Worm (Caenorhabditis elegans): ENCODE measurements around the gene npp-22.

npp-22 gene

ce11 chrV:11782809-11783440 lies 49.7 kb upstream of the npp-22 start, which contains the start of gene F55A11.11 (continued):
- TF ChIP-seq dox-1 (GFP tag; IDR thresholded peaks at IDR 0.05) (peak; percentile 93; the same call in 1 of the 2 replicates), lsy-27 (tag; optimal IDR thresholded peaks at IDR 0.05; ENCODE audit: borderline replicate concordance, insufficient read depth) (peak; percentile 79), pbrm-1 (GFP tag; IDR thresholded peaks at IDR 0.05) (peak; percentile 88), egrh-3 (GFP tag; IDR thresholded peaks at IDR 0.05) (peak; percentile 52), F37B4.10 (GFP tag; IDR thresholded peaks at IDR 0.05) (0 out of 2 replicates have a peak, but pooled peaks have one; percentile 81), D2030.7 (GFP tag; IDR thresholded peaks at IDR 0.05) (peak; percentile 83), nhr-80 (tag; optimal IDR thresholded peaks at IDR 0.05) (peak; percentile 42), lin-26 (GFP tag; IDR thresholded peaks at IDR 0.05) (peak; percentile 97), sea-2 (GFP tag; IDR thresholded peaks at IDR 0.05) (peak; percentile 74; the same call in 1 of the 2 replicates), hmg-20 (GFP tag; IDR thresholded peaks at IDR 0.05) (peak; percentile 71; the same call in 1 of the 2 replicates), Y67H2A.10 (GFP tag; conservative IDR thresholded peaks at IDR 0.05) (0 out of 2 replicates have a peak, but pooled peaks have one; percentile 56), Y95B8A.8 (GFP tag; IDR thresholded peaks at IDR 0.05) (peak; percentile 85; the same call in 1 of the 2 replicates), ets-4 (GFP tag; optimal IDR thresholded peaks at IDR 0.05) (peak; percentile 82), tlf-1 (GFP tag; optimal IDR thresholded peaks at IDR 0.05) (peak; percentile 49), Y56A3A.18 (GFP tag; IDR thresholded peaks at IDR 0.05) (peak; percentile 89), rpc-1 (optimal IDR thresholded peaks at IDR 0.05) (peak; percentile 97), rpc-1 (tag; optimal IDR thresholded peaks at IDR 0.05) (peak; percentile 98), F55B11.4 (tag; optimal IDR thresholded peaks at IDR 0.05; ENCODE audit: borderline replicate concordance, insufficient read depth) (no peak), nhr-179 (tag; optimal IDR thresholded peaks at IDR 0.05) (peak; percentile 48), ekl-4 (GFP tag; IDR thresholded peaks at IDR 0.05) (peak; percentile 89), mcd-1 (GFP tag; IDR thresholded peaks at IDR 0.05) (no peak; the same call in 1 of the 2 replicates), akir-1 (GFP tag; optimal IDR thresholded peaks at IDR 0.05) (peak; percentile 86), attf-5 (GFP tag; optimal IDR thresholded peaks at IDR 0.05) (peak; percentile 90), T26A5.8 (tag; optimal IDR thresholded peaks at IDR 0.05) (peak; percentile 89), C06A6.2 (GFP tag; conservative IDR thresholded peaks at IDR 0.05) (peak; percentile 65; the same call in 1 of the 2 replicates), lsl-1 (GFP tag; optimal IDR thresholded peaks at IDR 0.05) (peak; percentile 72), lag-1 (GFP tag; IDR thresholded peaks at IDR 0.05) (no peak), B0035.1 (tag; optimal IDR thresholded peaks at IDR 0.05) (peak; percentile 70), madf-10 (tag; optimal IDR thresholded peaks at IDR 0.05) (peak; percentile 89), F57C9.4 (tag; optimal IDR thresholded peaks at IDR 0.05) (peak; percentile 44), Y79H2A.3 (GFP tag; conservative IDR thresholded peaks at IDR 0.05) (peak; percentile 47; the same call in 1 of the 2 replicates), xnd-1 (tag; optimal IDR thresholded peaks at IDR 0.05) (peak; percentile 33), zfh-2 (GFP tag; conservative IDR thresholded peaks at IDR 0.05) (no peak), dpff-1 (tag; optimal IDR thresholded peaks at IDR 0.05) (no peak), ceh-27 (GFP tag; optimal IDR thresholded peaks at IDR 0.05) (peak; percentile 91), lin-35 (GFP tag; optimal IDR thresholded peaks at IDR 0.05) (peak in 2 of 3 experiments; percentile 24 to 85), dpl-1 (GFP tag; optimal IDR thresholded peaks at IDR 0.05) (no peak), nfya-1 (tag; optimal IDR thresholded peaks at IDR 0.05; ENCODE audit: borderline replicate concordance, insufficient read depth) (no peak), B0019.2 (GFP tag; conservative IDR thresholded peaks at IDR 0.05) (peak; percentile 76), snpc-3.4 (tag; optimal IDR thresholded peaks at IDR 0.05) (peak; percentile 78), cebp-1 (GFP tag; IDR thresholded peaks at IDR 0.05) (peak; percentile 72), cebp-1 (tag; optimal IDR thresholded peaks at IDR 0.05) (peak; percentile 85), F57A8.1 (GFP tag; optimal IDR thresholded peaks at IDR 0.05) (peak; percentile 74), ztf-25 (GFP tag; IDR thresholded peaks at IDR 0.05) (peak; percentile 87), ztf-3 (GFP tag; optimal IDR thresholded peaks at IDR 0.05) (no peak), ceh-79 (tag; optimal IDR thresholded peaks at IDR 0.05) (peak; percentile 82), let-526 (GFP tag; IDR thresholded peaks at IDR 0.05) (peak; percentile 90)

Measured in whole organism, young adult.